Worm (Caenorhabditis elegans): Measurements from ENCODE around the gene F15E6.9.

The F15E6.9 gene

DNA sequence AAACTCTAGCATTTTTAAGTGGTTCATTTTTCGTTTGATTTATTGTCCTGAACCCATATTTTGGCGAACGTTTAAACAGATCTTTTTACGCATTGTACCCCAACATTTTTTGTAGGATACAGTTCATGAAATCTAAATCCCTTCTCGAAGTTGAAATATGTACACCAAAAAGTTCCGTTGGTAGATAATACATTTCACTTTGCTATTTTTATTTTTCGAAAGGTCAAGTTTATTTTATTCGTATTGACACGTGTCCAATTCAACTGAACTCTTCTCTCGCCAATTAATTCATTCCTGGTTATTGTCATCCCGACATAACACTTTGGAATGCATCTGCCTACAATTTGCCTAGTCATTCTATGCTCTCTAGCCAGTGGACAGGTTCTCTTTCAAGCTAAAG is 28.0 kb downstream of the F15E6.9 start, which contains the start of gene F36A4.2:
Gene F36A4.2, plus strand, starts transcription at position 301 of the 400 bp plus-strand sequence.
- TF ChIP-seq ceh-45 (GFP tag; IDR thresholded peaks at IDR 0.05) (no peak), ceh-6 (GFP tag; optimal IDR thresholded peaks at IDR 0.05) (no peak), pqm-1 (tag; optimal IDR thresholded peaks at IDR 0.05) (no peak), K09A11.1 (tag; optimal IDR thresholded peaks at IDR 0.05; ENCODE audit: insufficient read depth) (no peak), fax-1 (tag; optimal IDR thresholded peaks at IDR 0.05) (no peak), hlh-30 (tag; optimal IDR thresholded peaks at IDR 0.05; ENCODE audit: insufficient read depth) (no peak)

DNA sequence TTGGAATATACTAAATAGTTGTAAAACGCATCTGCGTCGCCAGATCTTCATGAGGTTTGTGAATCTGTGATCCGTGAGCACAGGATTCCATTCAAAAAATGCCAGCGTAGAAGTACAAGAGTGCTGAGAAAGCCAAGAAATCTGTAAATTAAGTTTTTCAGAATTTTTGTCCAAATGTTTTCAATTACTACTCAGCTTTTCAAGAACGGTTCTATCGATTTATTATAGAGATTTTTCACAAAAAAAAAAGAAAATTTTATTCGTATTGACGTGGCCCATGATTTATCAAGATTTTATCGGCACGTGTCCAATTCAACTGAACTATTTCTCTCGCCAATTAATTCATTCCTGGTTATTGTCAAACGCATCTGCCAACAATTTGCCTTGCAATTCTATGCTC is 29.6 kb downstream of the F15E6.9 start, which contains the start of gene F36A4.3:
Gene F36A4.3, plus strand, starts transcription at position 301 of the 400 bp plus-strand sequence.
- TF ChIP-seq ceh-31 (tag; optimal IDR thresholded peaks at IDR 0.05), result no peak
- TF ChIP-seq pag-3 (tag; optimal IDR thresholded peaks at IDR 0.05; ENCODE audit: borderline replicate concordance), result no peak
- no peak for TF ChIP-seq pax-1 (tag; optimal IDR thresholded peaks at IDR 0.05)
- TF ChIP-seq dve-1 (tag; optimal IDR thresholded peaks at IDR 0.05), result no peak
- no peak for TF ChIP-seq ceh-2 (tag; optimal IDR thresholded peaks at IDR 0.05)
- no peak for TF ChIP-seq ref-2 (tag; optimal IDR thresholded peaks at IDR 0.05)
- no peak for TF ChIP-seq ceh-14 (tag; optimal IDR thresholded peaks at IDR 0.05)
- no peak for TF ChIP-seq ceh-19 (GFP tag; optimal IDR thresholded peaks at IDR 0.05)

DNA sequence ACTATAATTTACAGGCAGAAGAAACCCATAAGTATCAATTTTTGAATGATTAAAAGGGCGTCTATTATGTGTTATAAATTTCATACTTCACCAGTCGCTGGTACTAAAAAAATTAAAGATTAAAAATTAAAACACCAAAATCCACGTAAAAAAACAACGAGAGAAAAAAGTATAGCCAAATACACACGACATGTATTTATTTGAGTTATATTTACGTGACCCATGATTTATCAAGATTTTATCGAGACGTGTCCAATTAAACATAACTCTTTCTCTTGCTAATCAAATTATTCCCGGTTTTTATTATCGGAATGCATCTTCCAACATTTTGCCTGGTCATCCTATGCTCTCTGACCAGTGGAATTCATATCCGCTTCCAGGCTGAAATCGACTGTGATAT is 31.6 kb downstream of the F15E6.9 start, which contains the start of gene F36A4.4:
Gene F36A4.4, plus strand, starts transcription at position 301 of the 400 bp plus-strand sequence.
- TF ChIP-seq hlh-13 (GFP tag; optimal IDR thresholded peaks at IDR 0.05) (no peak), ceh-18 (tag; optimal IDR thresholded peaks at IDR 0.05) (no peak), pros-1 (tag; optimal IDR thresholded peaks at IDR 0.05) (no peak), odd-2 (tag; optimal IDR thresholded peaks at IDR 0.05) (no peak), ama-1 (optimal IDR thresholded peaks at IDR 0.05) (no peak), ahr-1 (tag; optimal IDR thresholded peaks at IDR 0.05) (no peak), ztf-16 (tag; optimal IDR thresholded peaks at IDR 0.05) (no peak), ceh-24 (tag; optimal IDR thresholded peaks at IDR 0.05) (no peak), ceh-6 (GFP tag; optimal IDR thresholded peaks at IDR 0.05) (no peak)

DNA sequence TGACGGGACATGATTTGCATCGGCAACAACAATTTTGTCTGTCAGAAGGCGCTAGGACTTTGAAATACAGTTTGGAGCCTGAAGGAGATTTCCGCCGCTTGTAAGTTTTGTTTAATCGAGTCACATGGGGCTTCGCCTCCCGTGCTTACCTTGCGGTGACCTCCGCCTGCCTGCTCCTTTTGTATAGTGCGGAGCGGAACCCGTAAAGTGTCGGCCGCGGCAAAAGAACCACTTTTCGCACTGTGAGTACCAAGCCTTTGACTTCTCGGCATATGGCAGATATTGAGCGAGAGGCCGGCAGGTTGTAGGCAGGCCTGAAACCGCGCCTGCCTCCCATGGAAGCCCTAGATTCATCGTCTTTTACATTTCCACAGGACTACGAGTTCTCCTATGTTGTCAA is 32.9 kb downstream of the F15E6.9 start:
- TF ChIP-seq unc-86 (tag; optimal IDR thresholded peaks at IDR 0.05) (no peak), che-1 (tag; optimal IDR thresholded peaks at IDR 0.05) (no peak), fkh-10 (GFP tag; optimal IDR thresholded peaks at IDR 0.05) (no peak), mec-3 (tag; optimal IDR thresholded peaks at IDR 0.05; ENCODE audit: borderline replicate concordance) (no peak), dmd-4 (tag; optimal IDR thresholded peaks at IDR 0.05; ENCODE audit: borderline replicate concordance) (no peak), gmeb-2 (tag; optimal IDR thresholded peaks at IDR 0.05) (no peak), ahr-1 (tag; optimal IDR thresholded peaks at IDR 0.05) (no peak), hlh-8 (tag; optimal IDR thresholded peaks at IDR 0.05) (no peak), pros-1 (tag; optimal IDR thresholded peaks at IDR 0.05) (no peak), sox-2 (GFP tag; IDR thresholded peaks at IDR 0.05) (no peak)

DNA sequence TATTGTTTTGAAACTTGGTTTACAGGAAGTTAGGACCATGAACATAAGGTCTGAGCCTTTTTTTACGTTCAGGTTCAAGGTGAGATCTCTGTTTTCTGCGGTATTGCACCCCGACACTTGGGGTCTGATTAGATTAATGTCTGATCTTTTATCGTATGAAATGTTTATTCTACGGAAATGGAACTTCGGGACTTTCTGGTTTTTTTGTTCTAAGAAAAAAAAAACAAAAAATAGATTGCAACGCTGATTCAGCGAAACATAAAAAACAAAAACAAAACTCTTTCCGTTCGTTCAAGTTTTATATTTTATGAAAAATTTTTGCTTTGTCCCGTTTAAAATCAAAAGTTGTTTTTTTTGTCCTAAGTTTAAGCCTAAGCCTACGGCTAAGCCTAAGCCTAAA is 33.7 kb downstream of the F15E6.9 start, which contains the start of gene F36A4.5:
Gene F36A4.5, plus strand, starts transcription at position 301 of the 400 bp plus-strand sequence.
- TF ChIP-seq unc-3 (GFP tag; conservative IDR thresholded peaks at IDR 0.05), result no peak
- no peak for TF ChIP-seq unc-3 (tag; optimal IDR thresholded peaks at IDR 0.05)
- no peak for TF ChIP-seq unc-86 (tag; optimal IDR thresholded peaks at IDR 0.05)
- no peak for TF ChIP-seq K02D7.2 (tag; optimal IDR thresholded peaks at IDR 0.05)
- TF ChIP-seq nhr-232 (tag; optimal IDR thresholded peaks at IDR 0.05), result no peak
- no peak for TF ChIP-seq zip-5 (tag; optimal IDR thresholded peaks at IDR 0.05)
- TF ChIP-seq pag-3 (tag; optimal IDR thresholded peaks at IDR 0.05; ENCODE audit: borderline replicate concordance), result no peak
- no peak for TF ChIP-seq ztf-16 (tag; optimal IDR thresholded peaks at IDR 0.05)
- no peak for TF ChIP-seq hlh-8 (tag; optimal IDR thresholded peaks at IDR 0.05)
- TF ChIP-seq nhr-11 (tag; optimal IDR thresholded peaks at IDR 0.05), result no peak
- TF ChIP-seq mec-3 (tag; optimal IDR thresholded peaks at IDR 0.05; ENCODE audit: borderline replicate concordance), result no peak
- TF ChIP-seq sdc-2 (tag; optimal IDR thresholded peaks at IDR 0.05), result no peak
- no peak for TF ChIP-seq hlh-6 (tag; optimal IDR thresholded peaks at IDR 0.05)
- no peak for TF ChIP-seq hlh-13 (GFP tag; optimal IDR thresholded peaks at IDR 0.05)
- TF ChIP-seq unc-55 (GFP tag; optimal IDR thresholded peaks at IDR 0.05), result no peak
- TF ChIP-seq gmeb-2 (tag; optimal IDR thresholded peaks at IDR 0.05), result no peak
- no peak for TF ChIP-seq hlh-30 (tag; optimal IDR thresholded peaks at IDR 0.05; ENCODE audit: insufficient read depth)
- TF ChIP-seq dmd-4 (tag; optimal IDR thresholded peaks at IDR 0.05; ENCODE audit: borderline replicate concordance), result no peak

All from whole organism, late embryonic.